Worm (Caenorhabditis elegans): ENCODE measurements around the gene C45H4.21.

Gene C45H4.21

ce11 chrV:2122517-2122916, 26.8 kb downstream of the C45H4.21 start, which contains the start of gene F22F7.2:
F22F7.2 (plus strand) TSS chrV:2122782.
- TF ChIP-seq efl-1 (optimal IDR thresholded peaks at IDR 0.05): peak; percentile 15 to 19
- TF ChIP-seq efl-1 (GFP tag; optimal IDR thresholded peaks at IDR 0.05 in 1 of 2): peak in 1 of 2 experiments; percentile 38
- TF ChIP-seq rnt-1 (tag; optimal IDR thresholded peaks at IDR 0.05): peak; percentile 50
- TF ChIP-seq nhr-20 (tag; optimal IDR thresholded peaks at IDR 0.05): peak; percentile 68
- no peak for TF ChIP-seq hlh-17 (GFP tag; optimal IDR thresholded peaks at IDR 0.05; ENCODE audit: borderline replicate concordance)
- TF ChIP-seq nhr-12 (tag; optimal IDR thresholded peaks at IDR 0.05): no peak
- TF ChIP-seq ztf-11 (tag; optimal IDR thresholded peaks at IDR 0.05): no peak
- TF ChIP-seq nhr-84 (tag; optimal IDR thresholded peaks at IDR 0.05): no peak
- peak in 1 of 6 experiments; percentile 37 for TF ChIP-seq elt-3 (tag; optimal IDR thresholded peaks at IDR 0.05)
- TF ChIP-seq unc-130 (tag; optimal IDR thresholded peaks at IDR 0.05): no peak
- TF ChIP-seq blmp-1 (tag; optimal IDR thresholded peaks at IDR 0.05): peak; percentile 9
- no peak for TF ChIP-seq ama-1 (optimal IDR thresholded peaks at IDR 0.05)
- TF ChIP-seq aha-1 (tag; optimal IDR thresholded peaks at IDR 0.05): no peak
- TF ChIP-seq lin-35 (GFP tag; optimal IDR thresholded peaks at IDR 0.05): peak in 1 of 2 experiments; percentile 29
- TF ChIP-seq dpl-1 (GFP tag; optimal IDR thresholded peaks at IDR 0.05): peak in 1 of 3 experiments; percentile 6
- no peak for TF ChIP-seq nhr-237 (tag; optimal IDR thresholded peaks at IDR 0.05)
- no peak for TF ChIP-seq elt-2 (tag; optimal IDR thresholded peaks at IDR 0.05)

- TF ChIP-seq sup-37 (GFP tag; optimal IDR thresholded peaks at IDR 0.05) (no peak), nhr-76 (tag; optimal IDR thresholded peaks at IDR 0.05) (no peak), dpl-1 (GFP tag; optimal IDR thresholded peaks at IDR 0.05) (no peak), pqm-1 (tag; optimal IDR thresholded peaks at IDR 0.05) (no peak), jun-1 (tag; optimal IDR thresholded peaks at IDR 0.05) (no peak), zag-1 (tag; optimal IDR thresholded peaks at IDR 0.05) (no peak), hpl-2 (GFP tag; optimal IDR thresholded peaks at IDR 0.05) (no peak), ces-1 (GFP tag; optimal IDR thresholded peaks at IDR 0.05) (no peak), ceh-88 (GFP tag; IDR thresholded peaks at IDR 0.05) (no peak), pax-3 (tag; optimal IDR thresholded peaks at IDR 0.05) (no peak), efl-1 (optimal IDR thresholded peaks at IDR 0.05) (no peak), efl-1 (GFP tag; optimal IDR thresholded peaks at IDR 0.05 in 1 of 2) (no peak), ceh-90 (tag; optimal IDR thresholded peaks at IDR 0.05) (no peak)
Observed at ce11 chrV:2121910-2122362, 27.4 kb downstream of the C45H4.21 start, which contains the start of gene F22F7.8. F22F7.8 (minus strand) TSS chrV:2121960.

- TF ChIP-seq lin-14 (GFP tag; optimal IDR thresholded peaks at IDR 0.05): no peak
- no peak for TF ChIP-seq alr-1 (tag; optimal IDR thresholded peaks at IDR 0.05; ENCODE audit: borderline replicate concordance)
- TF ChIP-seq irx-1 (tag; optimal IDR thresholded peaks at IDR 0.05): no peak
- TF ChIP-seq mdl-1 (tag; optimal IDR thresholded peaks at IDR 0.05): no peak
- no peak for TF ChIP-seq efl-3 (GFP tag; optimal IDR thresholded peaks at IDR 0.05)
- no peak for TF ChIP-seq nhr-84 (tag; optimal IDR thresholded peaks at IDR 0.05)
- no peak for TF ChIP-seq egl-13 (tag; optimal IDR thresholded peaks at IDR 0.05)
- TF ChIP-seq ceh-8 (GFP tag; optimal IDR thresholded peaks at IDR 0.05): no peak
- no peak for TF ChIP-seq snu-23 (GFP tag; optimal IDR thresholded peaks at IDR 0.05)
- TF ChIP-seq nhr-76 (tag; optimal IDR thresholded peaks at IDR 0.05): no peak
- TF ChIP-seq nhr-90 (tag; optimal IDR thresholded peaks at IDR 0.05; ENCODE audit: poor library complexity): no peak
- TF ChIP-seq ama-1 (optimal IDR thresholded peaks at IDR 0.05): no peak
- no peak for TF ChIP-seq nhr-237 (tag; optimal IDR thresholded peaks at IDR 0.05)
- no peak for TF ChIP-seq efl-1 (optimal IDR thresholded peaks at IDR 0.05)
- no peak for TF ChIP-seq efl-1 (GFP tag; optimal IDR thresholded peaks at IDR 0.05 in 1 of 2)
- no peak for TF ChIP-seq ztf-4 (tag; optimal IDR thresholded peaks at IDR 0.05)
Observed at ce11 chrV:2119529-2119928, 29.8 kb downstream of the C45H4.21 start, which contains the start of gene F22F7.11. F22F7.11 (plus strand) TSS chrV:2119829.

ce11 chrV:2118574-2118973, 30.8 kb downstream of the C45H4.21 start, which contains the start of gene bgnt-1.2:
bgnt-1.2 (minus strand) TSS chrV:2118674.
- TF ChIP-seq ets-5 (GFP tag; IDR thresholded peaks at IDR 0.05): no peak
- no peak for TF ChIP-seq C34B4.2 (tag; optimal IDR thresholded peaks at IDR 0.05)
- no peak for TF ChIP-seq aha-1 (tag; optimal IDR thresholded peaks at IDR 0.05)
- no peak for TF ChIP-seq aly-2 (tag; optimal IDR thresholded peaks at IDR 0.05)
- TF ChIP-seq mef-2 (tag; optimal IDR thresholded peaks at IDR 0.05): no peak
- no peak for TF ChIP-seq grh-1 (GFP tag; IDR thresholded peaks at IDR 0.05)
- TF ChIP-seq snu-23 (GFP tag; optimal IDR thresholded peaks at IDR 0.05): no peak
- no peak for TF ChIP-seq lin-15B (tag; optimal IDR thresholded peaks at IDR 0.05)

Data from whole organism, L1 larva.